Worm (Caenorhabditis elegans) whole organism, mixed stage, embryonic: Measurements from ENCODE around the gene F34D10.8.

Experiments
- M03D4.4 ChIP-seq: sonication (generic microtip); optimal IDR thresholded peaks from 2 replicates; lab custom pipeline; 2017; ENCODE audit warnings: mild to moderate bottlenecking, missing genetic modification characterization, missing compliant biosample characterization
- bed-3 ChIP-seq: fragments of 200-800 bp; sonication (Bioruptor generic); optimal IDR thresholded peaks from 3 replicates; lab custom pipeline; 2018; ENCODE audit warnings: mild to moderate bottlenecking, missing genetic modification characterization, moderate library complexity, missing compliant biosample characterization
- blmp-1 ChIP-seq: fragments of 150-350 bp; optimal IDR thresholded peaks from 2 replicates; lab custom pipeline; 2014; ENCODE audit warnings: missing biosample characterization, missing genetic modification characterization
- ceh-39 ChIP-seq: fragments of 150-350 bp; optimal IDR thresholded peaks from 2 replicates; lab custom pipeline; 2014; ENCODE audit warnings: missing biosample characterization, missing genetic modification characterization
- ceh-43 ChIP-seq: fragments of 200-800 bp; sonication (Bioruptor generic); optimal IDR thresholded peaks from 2 replicates; lab custom pipeline; 2018; ENCODE audit warnings: mild to moderate bottlenecking, missing genetic modification characterization, moderate library complexity, missing compliant biosample characterization
- ceh-83 ChIP-seq: fragments of 200-800 bp; sonication (Bioruptor generic); optimal IDR thresholded peaks from 2 replicates; lab custom pipeline; 2018; ENCODE audit warnings: mild to moderate bottlenecking, missing genetic modification characterization, missing compliant biosample characterization
- ces-1 ChIP-seq: fragments of 150-350 bp; optimal IDR thresholded peaks from 2 replicates; lab custom pipeline; 2014; ENCODE audit warnings: missing biosample characterization, missing genetic modification reagents, missing genetic modification characterization
- cnd-1 ChIP-seq: fragments of 200-800 bp; sonication (Bioruptor generic); optimal IDR thresholded peaks from 2 replicates; lab custom pipeline; 2018; ENCODE audit warnings: mild to moderate bottlenecking, missing genetic modification characterization, missing compliant biosample characterization
- drap-1 ChIP-seq: fragments of 200-800 bp; sonication (Bioruptor generic); optimal IDR thresholded peaks from 3 replicates; lab custom pipeline; 2018; ENCODE audit warnings: mild to moderate bottlenecking, missing genetic modification characterization, missing compliant biosample characterization
- elt-1 ChIP-seq: sonication (generic microtip); optimal IDR thresholded peaks from 2 replicates; lab custom pipeline; 2017; ENCODE audit warnings: missing genetic modification characterization, mild to moderate bottlenecking, missing compliant biosample characterization, antibody characterized with exemption, moderate library complexity, borderline replicate concordance; ENCODE audit not compliant: insufficient read depth
- elt-3 ChIP-seq: fragments of 150-350 bp; optimal IDR thresholded peaks from 2 replicates; lab custom pipeline; 2014; ENCODE audit warnings: missing biosample characterization, missing genetic modification characterization
- flh-1 ChIP-seq: fragments of 200-800 bp; sonication (Bioruptor generic); optimal IDR thresholded peaks from 2 replicates; lab custom pipeline; 2018; ENCODE audit warnings: mild to moderate bottlenecking, missing genetic modification characterization, moderate library complexity, missing compliant biosample characterization
- ham-2 ChIP-seq: fragments of 200-800 bp; sonication (Bioruptor generic); optimal IDR thresholded peaks from 2 replicates; lab custom pipeline; 2018; ENCODE audit warnings: mild to moderate bottlenecking, missing genetic modification characterization, missing compliant biosample characterization
- hlh-1 ChIP-seq: fragments of 150-350 bp; optimal IDR thresholded peaks from 2 replicates; lab custom pipeline; 2014; ENCODE audit warnings: missing biosample characterization, missing genetic modification reagents, missing genetic modification characterization
- lin-13 ChIP-seq: fragments of 150-350 bp; optimal IDR thresholded peaks from 2 replicates; lab custom pipeline; 2014; ENCODE audit warnings: missing biosample characterization, missing genetic modification characterization
- lin-32 ChIP-seq: fragments of 200-800 bp; sonication (Bioruptor generic); optimal IDR thresholded peaks from 2 replicates; lab custom pipeline; 2018; ENCODE audit warnings: mild to moderate bottlenecking, missing genetic modification characterization, missing compliant biosample characterization
- lsy-2 ChIP-seq: fragments of 150-350 bp; optimal IDR thresholded peaks from 2 replicates; lab custom pipeline; 2014; ENCODE audit warnings: missing biosample characterization, missing genetic modification characterization
- mab-5 ChIP-seq: fragments of 150-350 bp; optimal IDR thresholded peaks from 2 replicates; lab custom pipeline; 2014; ENCODE audit warnings: missing biosample characterization, missing genetic modification characterization
- mep-1 ChIP-seq: fragments of 150-350 bp; optimal IDR thresholded peaks from 2 replicates; lab custom pipeline; 2017; ENCODE audit warnings: missing biosample characterization, missing genetic modification reagents, missing genetic modification characterization, inconsistent platforms
- mls-2 ChIP-seq: sonication (generic microtip); optimal IDR thresholded peaks from 2 replicates; lab custom pipeline; 2016; ENCODE audit warnings: mild to moderate bottlenecking, missing genetic modification characterization, moderate library complexity, missing compliant biosample characterization
- nhr-12 ChIP-seq: fragments of 150-350 bp; optimal IDR thresholded peaks from 2 replicates; lab custom pipeline; 2014; ENCODE audit warnings: missing biosample characterization, missing genetic modification characterization
- nhr-2 ChIP-seq: fragments of 150-350 bp; optimal IDR thresholded peaks from 2 replicates; lab custom pipeline; 2014; ENCODE audit warnings: missing biosample characterization, missing genetic modification characterization
- nhr-28 ChIP-seq: fragments of 150-350 bp; optimal IDR thresholded peaks from 2 replicates; lab custom pipeline; 2014; ENCODE audit warnings: missing biosample characterization, missing genetic modification characterization
- nhr-76 ChIP-seq: sonication (generic microtip); optimal IDR thresholded peaks from 2 replicates; lab custom pipeline; 2017; ENCODE audit warnings: missing biosample characterization, missing genetic modification characterization
- pha-4 ChIP-seq: fragments of 150-350 bp; optimal IDR thresholded peaks from 2 replicates; lab custom pipeline; 2018; ENCODE audit warnings: missing biosample characterization, missing genetic modification reagents, missing genetic modification characterization
- sem-2 ChIP-seq: fragments of 200-800 bp; sonication (Bioruptor generic); optimal IDR thresholded peaks from 2 replicates; lab custom pipeline; 2018; ENCODE audit warnings: mild to moderate bottlenecking, missing genetic modification characterization, missing compliant biosample characterization
- snpc-4 ChIP-seq: fragments of 150-350 bp; optimal IDR thresholded peaks from 2 replicates; lab custom pipeline; 2014; ENCODE audit warnings: missing biosample characterization, missing genetic modification characterization
- sptf-1 ChIP-seq: sonication (generic microtip); optimal IDR thresholded peaks from 2 replicates; lab custom pipeline; 2017; ENCODE audit warnings: mild to moderate bottlenecking, missing genetic modification characterization, moderate library complexity, missing compliant biosample characterization
- unc-120 ChIP-seq: sonication (generic microtip); optimal IDR thresholded peaks from 2 replicates; lab custom pipeline; 2017; ENCODE audit warnings: missing genetic modification characterization, missing compliant biosample characterization; ENCODE audit not compliant: poor library complexity, severe bottlenecking
- unc-39 ChIP-seq: fragments of 150-350 bp; optimal IDR thresholded peaks from 2 replicates; lab custom pipeline; 2014; ENCODE audit warnings: missing biosample characterization, missing genetic modification characterization
- unc-62 ChIP-seq: fragments of 150-350 bp; optimal IDR thresholded peaks from 2 replicates; lab custom pipeline; 2014; ENCODE audit warnings: missing biosample characterization, missing genetic modification reagents, missing genetic modification characterization
- zip-8 ChIP-seq: fragments of 150-350 bp; optimal IDR thresholded peaks from 2 replicates; lab custom pipeline; 2014; ENCODE audit warnings: missing biosample characterization, missing genetic modification characterization

F34D10.8 gene

ce11 chrIII:3694572-3694971 lies 36.0 kb upstream of the F34D10.8 start, which contains the start of gene npr-15:
TSS of gene npr-15 (minus strand) at chrIII:3694672.
- no peak for TF ChIP-seq ham-2 (GFP tag; lab: Kevin White, UChicago)
- no peak for TF ChIP-seq mls-2 (tag; lab: Kevin White, UChicago)
- TF ChIP-seq unc-62 (GFP tag; lab: Kevin White, UChicago) = no peak
- no peak for TF ChIP-seq M03D4.4 (tag; lab: Kevin White, UChicago)
- TF ChIP-seq lin-13 = no peak
- no peak for TF ChIP-seq drap-1 (GFP tag; lab: Kevin White, UChicago)
- no peak for TF ChIP-seq hlh-1 (tag; lab: Kevin White, UChicago)
- no peak for TF ChIP-seq zip-8
- TF ChIP-seq elt-1 (tag; lab: Kevin White, UChicago) = no peak
- no peak for TF ChIP-seq ces-1
- TF ChIP-seq sem-2 = no peak
- TF ChIP-seq lin-32 (GFP tag; lab: Kevin White, UChicago) = no peak
- TF ChIP-seq unc-39 = no peak
- no peak for TF ChIP-seq nhr-76
- TF ChIP-seq ceh-39 (tag; lab: Kevin White, UChicago) = no peak
- no peak for TF ChIP-seq lsy-2

- TF ChIP-seq elt-3 (tag; lab: Kevin White, UChicago) (no peak), cnd-1 (no peak), drap-1 (GFP tag; lab: Kevin White, UChicago) (no peak)
- TF ChIP-seq, all 35 proteins: peak for 0
Measured at ce11 chrIII:3698366-3698765, 32.2 kb upstream of the F34D10.8 start.

- TF ChIP-seq M03D4.4 (tag; lab: Kevin White, UChicago) (no peak), nhr-12 (no peak), lin-13 (no peak), nhr-28 (tag; lab: Kevin White, UChicago) (no peak), blmp-1 (no peak), mep-1 (tag; lab: Kevin White, UChicago) (no peak), mab-5 (tag; lab: Kevin White, UChicago) (no peak), elt-1 (tag; lab: Kevin White, UChicago) (no peak), ceh-83 (GFP tag; lab: Kevin White, UChicago) (no peak), hlh-1 (tag; lab: Kevin White, UChicago) (no peak), unc-120 (tag; lab: Kevin White, UChicago) (no peak), zip-8 (no peak)
Measured at ce11 chrIII:3699275-3699674, 31.3 kb upstream of the F34D10.8 start, which contains the start of gene cyn-9. TSS of gene cyn-9 (minus strand) at chrIII:3699640.

ce11 chrIII:3701411-3702310 lies 28.9 kb upstream of the F34D10.8 start, which contains the start of the genes pdi-1 and C14B1.2:
TSS of gene pdi-1 (minus strand) at chrIII:3701461.
TSS of gene C14B1.2 (plus strand) at chrIII:3702260.
- TF ChIP-seq nhr-2 (tag; lab: Kevin White, UChicago) (peak; percentile 63), nhr-12 (no peak), cnd-1 (no peak), unc-120 (tag; lab: Kevin White, UChicago) (no peak), bed-3 (GFP tag; lab: Kevin White, UChicago) (no peak), mep-1 (tag; lab: Kevin White, UChicago) (no peak), lsy-2 (no peak), unc-62 (GFP tag; lab: Kevin White, UChicago) (no peak), zip-8 (no peak), pha-4 (tag; lab: Kevin White, UChicago) (no peak), snpc-4 (no peak), flh-1 (GFP tag; lab: Kevin White, UChicago) (no peak), sptf-1 (tag; lab: Kevin White, UChicago) (peak; percentile 16), M03D4.4 (tag; lab: Kevin White, UChicago) (peak; percentile 18), unc-39 (no peak), blmp-1 (no peak), ham-2 (GFP tag; lab: Kevin White, UChicago) (peak; percentile 50), nhr-76 (no peak), lin-13 (no peak), ceh-43 (GFP tag; lab: Kevin White, UChicago) (no peak), ceh-39 (tag; lab: Kevin White, UChicago) (no peak), mls-2 (tag; lab: Kevin White, UChicago) (no peak)
